Fruit fly (Drosophila melanogaster) whole organism, pupa: ENCODE measurements around the gene CG42674.

Experiments
- CG13204 ChIP-seq: fragments of 200-800 bp; sonication (Bioruptor generic); optimal IDR thresholded peaks from 2 replicates; lab custom pipeline; 2018; ENCODE audit warnings: missing biosample characterization, mild to moderate bottlenecking, missing genetic modification characterization, moderate library complexity
- CG32121 ChIP-seq: fragments of 200-800 bp; sonication (Bioruptor generic); IDR thresholded peaks from 2 replicates; pipeline ENCODE4 v1.3.6; 2022; ENCODE audit warnings: missing biosample characterization, missing genetic modification characterization
- CG8159 ChIP-seq: fragments of 200-800 bp; sonication (Bioruptor generic); optimal IDR thresholded peaks from 3 replicates; lab custom pipeline; 2018; ENCODE audit warnings: missing biosample characterization, mild to moderate bottlenecking, missing genetic modification characterization, moderate library complexity
- CG8301 ChIP-seq: fragments of 200-800 bp; sonication (Bioruptor generic); optimal IDR thresholded peaks from 2 replicates; lab custom pipeline; 2018; ENCODE audit warnings: missing biosample characterization, mild to moderate bottlenecking, missing genetic modification characterization
- CG9948 ChIP-seq: fragments of 200-800 bp; sonication (Bioruptor generic); optimal IDR thresholded peaks from 2 replicates; lab custom pipeline; 2018; ENCODE audit warnings: missing biosample characterization, mild to moderate bottlenecking, missing genetic modification characterization, moderate library complexity
- D1 ChIP-seq: fragments of 200-800 bp; sonication (Bioruptor generic); optimal IDR thresholded peaks from 2 replicates; lab custom pipeline; 2018; ENCODE audit warnings: missing biosample characterization, mild to moderate bottlenecking, missing genetic modification characterization, moderate library complexity
- EcR ChIP-seq: fragments of 200-800 bp; sonication (Bioruptor generic); optimal IDR thresholded peaks from 3 replicates; lab custom pipeline; 2019; ENCODE audit warnings: missing biosample characterization, missing genetic modification characterization, mild to moderate bottlenecking, moderate library complexity, missing genetic modification reagents
- Pif1B ChIP-seq: fragments of 200-800 bp; sonication (Bioruptor generic); optimal IDR thresholded peaks from 3 replicates; lab custom pipeline; 2016; ENCODE audit warnings: missing biosample characterization, missing genetic modification characterization
- fd96Ca ChIP-seq: fragments of 200-800 bp; sonication (Bioruptor generic); IDR thresholded peaks from 3 replicates; pipeline ENCODE4 v1.3.6; 2022; ENCODE audit warnings: missing biosample characterization, missing genetic modification characterization

- TF ChIP-seq CG8301 (tag; lab: Kevin White, UChicago) (no peak), fd96Ca (GFP tag; lab: Robert Waterston, UW) (no peak), Pif1B (GFP tag; lab: Kevin White, UChicago) (no peak), CG9948 (tag; lab: Kevin White, UChicago) (no peak), EcR (no peak), CG13204 (GFP tag; lab: Kevin White, UChicago) (no peak), D1 (tag; lab: Kevin White, UChicago) (no peak), CG8159 (tag; lab: Kevin White, UChicago) (no peak), CG32121 (GFP tag; lab: Robert Waterston, UW) (no peak)
Measured at dm6 chr3L:20223398-20223951, 25.4 kb upstream of the CG42674 start, which contains the start of gene CG17147.
